Fruit fly (Drosophila melanogaster) whole organism, embryonic: ENCODE results near the gene CG10513.
A peak's percentile ranks its signal among the peaks of the same experiment; 100 is the strongest.

Source experiments
- Blimp-1 ChIP-seq: fragments of 200-800 bp; sonication (Bioruptor generic); optimal IDR thresholded peaks from 3 replicates; lab custom pipeline; 2018; ENCODE audit warnings: missing biosample characterization, missing genetic modification characterization, mild to moderate bottlenecking, moderate library complexity, missing genetic modification reagents
- CG10321 ChIP-seq: fragments of 200-800 bp; sonication (Bioruptor generic); IDR thresholded peaks from 2 replicates; pipeline ENCODE4 v1.3.6; 2022; ENCODE audit warnings: missing biosample characterization, missing genetic modification characterization
- CG11695 ChIP-seq: fragments of 200-800 bp; sonication (Bioruptor generic); IDR thresholded peaks from 3 replicates; pipeline ENCODE4 v1.3.6; 2022; ENCODE audit warnings: missing biosample characterization, missing genetic modification characterization
- CG11723 ChIP-seq: fragments of 200-800 bp; sonication (Bioruptor generic); optimal IDR thresholded peaks from 2 replicates; lab custom pipeline; 2017; ENCODE audit warnings: missing biosample characterization, mild to moderate bottlenecking, missing genetic modification characterization
- CG12769 ChIP-seq: fragments of 200-800 bp; sonication (Bioruptor generic); optimal IDR thresholded peaks from 2 replicates; lab custom pipeline; 2019; ENCODE audit warnings: missing biosample characterization, mild to moderate bottlenecking, missing genetic modification characterization, moderate library complexity
- CG14860 ChIP-seq: fragments of 200-800 bp; sonication (Bioruptor generic); IDR thresholded peaks from 3 replicates; pipeline ENCODE4 v1.3.6; 2022; ENCODE audit warnings: missing biosample characterization, missing genetic modification characterization; ENCODE audit not compliant: partially characterized antibody
- CG15514 ChIP-seq: fragments of 200-800 bp; sonication (Bioruptor generic); optimal IDR thresholded peaks from 3 replicates; lab custom pipeline; 2017; ENCODE audit warnings: missing biosample characterization, missing genetic modification characterization, mild to moderate bottlenecking, moderate library complexity, missing genetic modification reagents
- CG15601 ChIP-seq: fragments of 200-800 bp; sonication (Bioruptor generic); optimal IDR thresholded peaks from 3 replicates; lab custom pipeline; 2019; ENCODE audit warnings: missing biosample characterization, mild to moderate bottlenecking, missing genetic modification characterization, moderate library complexity
- CG1603 ChIP-seq: fragments of 200-800 bp; sonication (Bioruptor generic); optimal IDR thresholded peaks from 2 replicates; lab custom pipeline; 2019; ENCODE audit warnings: missing biosample characterization, mild to moderate bottlenecking, missing genetic modification characterization, moderate library complexity
- CG16779 ChIP-seq: fragments of 200-800 bp; sonication (Bioruptor generic); IDR thresholded peaks from 2 replicates; pipeline ENCODE4 v1.3.6; 2022; ENCODE audit warnings: missing biosample characterization, missing genetic modification characterization
- CG16813 ChIP-seq: fragments of 200-800 bp; sonication (Bioruptor generic); IDR thresholded peaks from 3 replicates; pipeline ENCODE4 v1.3.6; 2022; ENCODE audit warnings: missing biosample characterization, missing genetic modification characterization; ENCODE audit not compliant: partially characterized antibody
- CG16815 ChIP-seq: fragments of 200-800 bp; sonication (Bioruptor generic); optimal IDR thresholded peaks from 3 replicates; lab custom pipeline; 2017; ENCODE audit warnings: missing biosample characterization, mild to moderate bottlenecking, missing genetic modification characterization
- CG18262 ChIP-seq: fragments of 200-800 bp; optimal IDR thresholded peaks from 3 replicates; lab custom pipeline; 2019; ENCODE audit warnings: missing biosample characterization, mild to moderate bottlenecking, missing genetic modification characterization, moderate library complexity
- CG1832 ChIP-seq: fragments of 200-800 bp; sonication (Bioruptor generic); optimal IDR thresholded peaks from 2 replicates; lab custom pipeline; 2017; ENCODE audit warnings: missing biosample characterization, mild to moderate bottlenecking, missing genetic modification characterization, inconsistent platforms
- CG18599 ChIP-seq: fragments of 200-800 bp; sonication (Bioruptor generic); optimal IDR thresholded peaks from 3 replicates; lab custom pipeline; 2017; ENCODE audit warnings: missing biosample characterization, missing genetic modification characterization, mild to moderate bottlenecking, moderate library complexity, missing genetic modification reagents
- CG18764 ChIP-seq: fragments of 200-800 bp; sonication (Bioruptor generic); optimal IDR thresholded peaks from 3 replicates; lab custom pipeline; 2016; ENCODE audit warnings: missing biosample characterization, missing genetic modification characterization
- CG2202 ChIP-seq: fragments of 200-800 bp; sonication (Bioruptor generic); optimal IDR thresholded peaks from 2 replicates; lab custom pipeline; 2018; ENCODE audit warnings: missing biosample characterization, mild to moderate bottlenecking, missing genetic modification characterization
- CG43689 ChIP-seq: fragments of 200-800 bp; sonication (Bioruptor generic); IDR thresholded peaks from 2 replicates; pipeline ENCODE4 v1.3.6; 2022; ENCODE audit warnings: missing biosample characterization, missing genetic modification characterization
- CG9215 ChIP-seq: fragments of 200-800 bp; sonication (Bioruptor generic); IDR thresholded peaks from 2 replicates; pipeline ENCODE4 v1.3.6; 2022; ENCODE audit warnings: missing biosample characterization, missing genetic modification characterization
- CG9876 ChIP-seq: fragments of 200-800 bp; sonication (Bioruptor generic); optimal IDR thresholded peaks from 2 replicates; lab custom pipeline; 2016; ENCODE audit warnings: missing biosample characterization, missing genetic modification characterization
- D ChIP-seq, 2 experiments: fragments of 200-800 bp in 1 of 2; fragments of >200 bp in 1 of 2; sonication (Bioruptor generic) in 1 of 2; optimal IDR thresholded peaks; 2 replicates in 1 of 2; 3 replicates in 1 of 2; lab custom pipeline; 2017; ENCODE audit warnings: mild to moderate bottlenecking in 1 of 2, missing biosample characterization in 1 of 2, missing genetic modification characterization in 1 of 2, missing genetic modification reagents in 1 of 2
- Deaf1 ChIP-seq: fragments of 200-800 bp; optimal IDR thresholded peaks from 3 replicates; lab custom pipeline; 2019; ENCODE audit warnings: missing biosample characterization, mild to moderate bottlenecking, missing genetic modification characterization, moderate library complexity
- Dip2 ChIP-seq: fragments of 200-800 bp; sonication (Bioruptor generic); IDR thresholded peaks from 2 replicates; pipeline ENCODE4 v1.3.6; 2022; ENCODE audit warnings: missing biosample characterization, missing genetic modification characterization
- Dip3 ChIP-seq: fragments of 200-800 bp; sonication (Bioruptor generic); optimal IDR thresholded peaks from 3 replicates; lab custom pipeline; 2016; ENCODE audit warnings: missing biosample characterization, missing genetic modification characterization
- Ets65A ChIP-seq: fragments of 200-800 bp; sonication (Bioruptor generic); peaks from one replicate; lab custom pipeline; 2016; ENCODE audit warnings: missing biosample characterization, missing genetic modification characterization
- Gug ChIP-seq: fragments of 200-800 bp; sonication (Bioruptor generic); IDR thresholded peaks from 4 replicates; pipeline ENCODE4 v1.3.6; 2022; ENCODE audit warnings: missing biosample characterization, missing genetic modification characterization
- Med ChIP-seq: fragments of 200-800 bp; sonication (Bioruptor generic); peaks from one replicate; lab custom pipeline; 2016; ENCODE audit warnings: missing biosample characterization, missing genetic modification characterization, mild to moderate bottlenecking, inconsistent platforms, moderate library complexity
- Nf-YC ChIP-seq: fragments of 200-800 bp; optimal IDR thresholded peaks from 3 replicates; lab custom pipeline; 2019; ENCODE audit warnings: missing biosample characterization, mild to moderate bottlenecking, missing genetic modification characterization, moderate library complexity
- PHDP ChIP-seq: fragments of 200-800 bp; sonication (Bioruptor generic); optimal IDR thresholded peaks from 3 replicates; lab custom pipeline; 2018; ENCODE audit warnings: missing biosample characterization, mild to moderate bottlenecking, missing genetic modification characterization, moderate library complexity
- bcd ChIP-seq: fragments of 200-800 bp; sonication (Bioruptor generic); optimal IDR thresholded peaks from 2 replicates; lab custom pipeline; 2017; ENCODE audit warnings: missing biosample characterization, mild to moderate bottlenecking, missing genetic modification characterization
- caup ChIP-seq: fragments of 200-800 bp; sonication (Bioruptor generic); optimal IDR thresholded peaks from 3 replicates; lab custom pipeline; 2017; ENCODE audit warnings: missing biosample characterization, mild to moderate bottlenecking, missing genetic modification characterization, moderate library complexity; ENCODE audit not compliant: severe bottlenecking
- chinmo ChIP-seq: fragments of 200-800 bp; sonication (Bioruptor generic); IDR thresholded peaks from 4 replicates; pipeline ENCODE4 v1.3.6; 2022; ENCODE audit warnings: missing biosample characterization, missing genetic modification characterization; ENCODE audit not compliant: partially characterized antibody
- ems ChIP-seq: fragments of 200-800 bp; sonication (Bioruptor generic); optimal IDR thresholded peaks from 3 replicates; lab custom pipeline; 2016; ENCODE audit warnings: missing biosample characterization, missing genetic modification characterization
- exex ChIP-seq: fragments of 200-800 bp; sonication (Bioruptor generic); optimal IDR thresholded peaks from 4 replicates; lab custom pipeline; 2018; ENCODE audit warnings: missing biosample characterization, mild to moderate bottlenecking, missing genetic modification characterization, moderate library complexity
- grn ChIP-seq: fragments of 200-800 bp; sonication (Bioruptor generic); optimal IDR thresholded peaks from 3 replicates; lab custom pipeline; 2017; ENCODE audit warnings: missing biosample characterization, missing genetic modification characterization
- gsb ChIP-seq: fragments of 200-800 bp; sonication (Bioruptor generic); IDR thresholded peaks from 2 replicates; pipeline ENCODE4 v1.3.6; 2022; ENCODE audit warnings: missing biosample characterization, missing genetic modification characterization
- kah ChIP-seq: fragments of 200-800 bp; sonication (Bioruptor generic); optimal IDR thresholded peaks from 2 replicates; lab custom pipeline; 2018; ENCODE audit warnings: missing biosample characterization, mild to moderate bottlenecking, missing genetic modification characterization
- lab ChIP-seq: fragments of 200-800 bp; sonication (Bioruptor generic); optimal IDR thresholded peaks from 3 replicates; lab custom pipeline; 2017; ENCODE audit warnings: missing biosample characterization, missing genetic modification characterization, mild to moderate bottlenecking, moderate library complexity, missing genetic modification reagents
- nmo ChIP-seq: fragments of 200-800 bp; sonication (Bioruptor generic); optimal IDR thresholded peaks from 2 replicates; lab custom pipeline; 2018; ENCODE audit warnings: missing biosample characterization, mild to moderate bottlenecking, missing genetic modification characterization, moderate library complexity
- rib ChIP-seq: fragments of 200-800 bp; sonication (Bioruptor generic); IDR thresholded peaks from 2 replicates; pipeline ENCODE4 v1.3.6; 2022; ENCODE audit warnings: missing biosample characterization, missing genetic modification characterization
- sd ChIP-seq: fragments of 200-800 bp; sonication (Bioruptor generic); optimal IDR thresholded peaks from 3 replicates; lab custom pipeline; 2018; ENCODE audit warnings: missing biosample characterization, mild to moderate bottlenecking, missing genetic modification characterization, moderate library complexity
- sens ChIP-seq: fragments of 200-800 bp; sonication (Bioruptor generic); peaks from one replicate; lab custom pipeline; 2016; ENCODE audit warnings: missing biosample characterization, missing genetic modification characterization
- stc ChIP-seq: fragments of 200-800 bp; sonication (Bioruptor generic); IDR thresholded peaks from 2 replicates; pipeline ENCODE4 v1.3.6; 2022; ENCODE audit warnings: missing biosample characterization, missing genetic modification characterization
- sug ChIP-seq: fragments of 200-800 bp; optimal IDR thresholded peaks from 2 replicates; lab custom pipeline; 2019; ENCODE audit warnings: missing biosample characterization, mild to moderate bottlenecking, missing genetic modification characterization, moderate library complexity

CG10513 gene

dm6 chr3R:25316016-25316415 lies 39.0 kb upstream of the CG10513 start, which contains the start of gene CG10559 (continued):
- TF ChIP-seq bcd (GFP tag; lab: Kevin White, UChicago) (no peak), kah (GFP tag; lab: Kevin White, UChicago) (no peak), caup (GFP tag; lab: Kevin White, UChicago) (no peak), Med (GFP tag; lab: Kevin White, UChicago) (peak; percentile 42), CG15514 (GFP tag; lab: Kevin White, UChicago) (no peak), Nf-YC (tag; lab: Kevin White, UChicago) (no peak), PHDP (tag; lab: Kevin White, UChicago) (peak; percentile 1), CG9876 (GFP tag; lab: Kevin White, UChicago) (no peak), CG14860 (GFP tag; lab: Robert Waterston, UW) (no peak), Dip3 (GFP tag; lab: Kevin White, UChicago) (no peak)

DNA sequence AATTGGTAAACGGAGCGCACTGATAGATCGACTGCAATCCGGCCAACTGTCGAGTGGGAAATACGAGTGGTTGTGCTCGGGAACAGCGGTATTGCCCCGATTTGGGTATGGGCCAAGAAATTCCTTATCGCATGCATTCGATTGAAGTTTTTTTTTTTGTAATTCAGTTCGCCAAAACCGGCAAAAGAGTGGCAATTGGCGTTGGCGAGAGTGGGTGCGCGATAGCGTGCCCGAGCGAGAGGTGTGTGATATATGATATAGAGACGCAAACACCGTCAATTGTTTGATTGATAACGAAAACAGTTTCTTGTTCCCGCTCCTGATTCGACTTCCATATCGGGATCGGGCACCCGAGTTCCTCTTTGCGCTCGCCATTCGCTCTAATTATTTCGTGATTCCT lies 36.8 kb upstream of the CG10513 start, which contains the start of gene CG31087:
Gene CG31087, minus strand, starts transcription at position 63 of the 400 bp plus-strand sequence.
- TF ChIP-seq D (optimal IDR thresholded peaks at IDR 0.05; lab: Kevin White, UChicago) (no peak), D (GFP tag; optimal IDR thresholded peaks at IDR 0.05; lab: Kevin White, UChicago) (no peak), CG16779 (GFP tag; lab: Robert Waterston, UW) (no peak), stc (GFP tag; lab: Robert Waterston, UW) (no peak), CG1832 (GFP tag; lab: Kevin White, UChicago) (no peak), kah (GFP tag; lab: Kevin White, UChicago) (no peak), CG43689 (GFP tag; lab: Robert Waterston, UW) (no peak), CG12769 (tag; lab: Kevin White, UChicago) (peak; percentile 40), exex (peak; percentile 56), ems (GFP tag; lab: Kevin White, UChicago) (no peak), CG18262 (no peak), sens (GFP tag; lab: Kevin White, UChicago) (peak; percentile 67), CG10321 (no peak; the same call in 1 of the 2 replicates), CG11723 (no peak), Gug (GFP tag; lab: Robert Waterston, UW) (no peak), sug (tag; lab: Kevin White, UChicago) (peak; percentile 15), CG9215 (GFP tag; lab: Robert Waterston, UW) (no peak), Blimp-1 (no peak), sd (tag; lab: Kevin White, UChicago) (peak; percentile 2), CG18764 (GFP tag; lab: Kevin White, UChicago) (no peak), chinmo (GFP tag; lab: Robert Waterston, UW) (0 out of 4 replicates have a peak, but pooled peaks have one; percentile 57), grn (peak; percentile 12), Deaf1 (peak; percentile 51), CG11695 (GFP tag; lab: Robert Waterston, UW) (no peak), CG15514 (GFP tag; lab: Kevin White, UChicago) (no peak), rib (GFP tag; lab: Robert Waterston, UW) (no peak), CG18599 (GFP tag; lab: Kevin White, UChicago) (no peak), nmo (GFP tag; lab: Kevin White, UChicago) (no peak), CG2202 (no peak), CG15601 (tag; lab: Kevin White, UChicago) (no peak), gsb (GFP tag; lab: Robert Waterston, UW) (no peak), CG1603 (tag; lab: Kevin White, UChicago) (no peak), Dip2 (GFP tag; lab: Robert Waterston, UW) (no peak), Ets65A (GFP tag; lab: Kevin White, UChicago) (no peak), CG16813 (no peak), CG16815 (GFP tag; lab: Kevin White, UChicago) (no peak), lab (GFP tag; lab: Kevin White, UChicago) (peak; percentile 50)
